Worm (Caenorhabditis elegans): ENCODE data around the gene ttr-31.

DNA sequence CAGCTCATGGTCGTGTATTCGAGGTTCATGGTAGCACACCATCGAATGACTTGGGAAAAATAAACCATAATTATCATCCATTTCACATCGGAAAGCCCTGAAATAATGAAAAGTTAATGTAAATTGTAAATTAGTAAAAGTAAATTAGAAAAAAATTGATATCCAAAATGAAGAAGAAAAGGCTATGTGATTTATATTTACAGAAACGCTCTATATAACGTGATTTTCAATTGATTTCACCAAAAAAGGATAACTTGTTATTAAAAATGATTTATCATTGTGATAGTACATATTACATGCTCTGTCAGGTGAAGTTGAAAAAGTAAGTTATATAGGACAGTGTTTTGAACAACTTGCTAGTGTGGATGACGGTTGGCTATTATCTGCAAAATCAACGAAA is 33.9 kb upstream of the ttr-31 start, which contains the start of gene C09F12.3:
- no peak for TF ChIP-seq W03F9.2 (tag; optimal IDR thresholded peaks at IDR 0.05)
- no peak for TF ChIP-seq him-1 (tag; optimal IDR thresholded peaks at IDR 0.05)
- no peak for TF ChIP-seq dao-5 (tag; optimal IDR thresholded peaks at IDR 0.05)

All from whole organism, L4/young adult.